Worm (Caenorhabditis elegans): Measurements from ENCODE around the gene lig-4.

Gene lig-4

DNA sequence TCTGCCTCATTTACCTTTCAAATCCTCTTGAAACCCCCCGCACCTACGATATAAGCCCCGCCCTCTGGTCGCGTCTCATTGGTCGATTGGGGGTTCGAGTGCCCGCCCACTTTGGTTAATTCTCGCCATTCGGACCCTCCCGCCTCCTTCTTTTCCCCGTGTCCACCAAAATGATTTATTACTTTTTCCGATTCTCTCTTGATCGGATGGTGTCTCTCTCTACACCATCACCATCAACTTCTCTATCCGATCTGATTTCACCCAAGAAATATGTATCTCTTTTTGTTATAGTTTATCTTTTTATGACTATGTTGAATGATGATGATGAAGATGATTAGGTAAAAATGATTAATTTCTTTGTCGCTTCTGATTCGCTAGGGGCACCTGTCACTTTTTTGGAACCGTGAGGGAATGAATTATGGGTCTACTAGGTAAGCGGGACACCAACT lies 33.5 kb downstream of the lig-4 start (continued):
- TF ChIP-seq unc-62 (GFP tag; optimal IDR thresholded peaks at IDR 0.05), result no peak
- TF ChIP-seq rnt-1 (tag; optimal IDR thresholded peaks at IDR 0.05), result peak; percentile 53

DNA sequence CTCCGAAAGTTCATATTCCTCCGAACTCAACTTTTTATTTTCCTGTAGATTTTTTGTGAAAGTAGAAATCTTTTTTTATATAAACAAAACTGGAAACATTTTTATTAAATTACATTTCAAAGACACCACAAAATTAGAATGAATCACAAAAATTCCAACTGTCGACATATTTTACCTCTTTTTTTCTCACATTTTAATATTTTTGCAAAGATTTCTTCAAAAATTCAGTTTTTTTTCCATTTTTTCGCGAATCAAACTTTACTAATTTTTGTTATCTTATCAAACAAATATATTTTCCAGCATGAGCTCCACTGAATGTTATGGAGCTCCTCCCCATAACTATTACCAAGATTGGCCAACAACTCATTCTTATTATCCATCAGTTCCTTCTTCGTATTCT lies 34.1 kb downstream of the lig-4 start, which contains the start of gene ceh-13:
ceh-13 (plus strand) TSS at position 301 of the 400 bp plus-strand sequence.
- no peak for TF ChIP-seq fkh-10 (GFP tag; optimal IDR thresholded peaks at IDR 0.05)
- TF ChIP-seq lin-15B (tag; optimal IDR thresholded peaks at IDR 0.05), result no peak
- no peak for TF ChIP-seq lir-3 (tag; optimal IDR thresholded peaks at IDR 0.05; ENCODE audit: poor library complexity)
- no peak for TF ChIP-seq fkh-4 (tag; optimal IDR thresholded peaks at IDR 0.05; ENCODE audit: borderline replicate concordance)
- TF ChIP-seq sox-4 (tag; optimal IDR thresholded peaks at IDR 0.05), result no peak
- TF ChIP-seq jun-1 (tag; optimal IDR thresholded peaks at IDR 0.05), result no peak
- no peak for TF ChIP-seq irx-1 (tag; optimal IDR thresholded peaks at IDR 0.05)
- no peak for TF ChIP-seq sptf-1 (tag; optimal IDR thresholded peaks at IDR 0.05)
- TF ChIP-seq grh-1 (GFP tag; IDR thresholded peaks at IDR 0.05), result no peak
- TF ChIP-seq rnt-1 (tag; optimal IDR thresholded peaks at IDR 0.05), result no peak
- no peak for TF ChIP-seq isw-1 (GFP tag; IDR thresholded peaks at IDR 0.05)
- TF ChIP-seq dsc-1 (tag; optimal IDR thresholded peaks at IDR 0.05), result no peak
- no peak for TF ChIP-seq efl-1 (optimal IDR thresholded peaks at IDR 0.05)
- TF ChIP-seq efl-1 (GFP tag; optimal IDR thresholded peaks at IDR 0.05 in 1 of 2), result no peak
- TF ChIP-seq lin-39 (tag; optimal IDR thresholded peaks at IDR 0.05), result no peak
- TF ChIP-seq blmp-1 (tag; optimal IDR thresholded peaks at IDR 0.05), result no peak
- no peak for TF ChIP-seq ama-1 (optimal IDR thresholded peaks at IDR 0.05)
- TF ChIP-seq zag-1 (tag; optimal IDR thresholded peaks at IDR 0.05), result no peak
- TF ChIP-seq ztf-11 (tag; optimal IDR thresholded peaks at IDR 0.05), result no peak
- no peak for TF ChIP-seq nhr-90 (tag; optimal IDR thresholded peaks at IDR 0.05; ENCODE audit: poor library complexity)

DNA sequence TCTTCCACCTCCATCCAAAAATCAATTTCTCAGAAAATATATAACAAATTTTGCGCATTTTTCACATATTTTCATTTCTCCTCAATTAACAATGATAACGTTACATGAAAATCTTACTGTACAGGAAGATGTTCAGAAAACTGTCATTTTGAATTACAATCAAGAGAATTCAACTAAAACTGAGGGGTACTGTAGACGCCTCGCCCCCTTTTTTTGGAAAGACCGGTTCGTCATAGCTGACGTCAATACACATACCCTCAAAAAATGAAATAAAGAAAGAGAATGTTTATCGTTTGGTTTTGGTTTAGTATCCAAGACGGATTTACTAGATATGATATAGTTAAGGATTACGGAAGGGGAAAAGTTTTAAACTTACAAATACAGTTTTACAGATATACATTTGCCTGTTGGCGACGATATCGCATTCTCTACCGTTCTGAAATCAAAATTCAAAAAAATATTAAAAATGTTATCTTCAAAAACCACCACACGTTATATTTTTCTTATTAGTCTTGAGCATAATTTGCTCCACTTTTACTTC lies 36.7 kb downstream of the lig-4 start:
- TF ChIP-seq lin-14 (GFP tag; optimal IDR thresholded peaks at IDR 0.05) (peak; percentile 5), mef-2 (tag; optimal IDR thresholded peaks at IDR 0.05) (no peak), nhr-19 (GFP tag; conservative IDR thresholded peaks at IDR 0.05) (no peak), Y116A8C.19 (tag; optimal IDR thresholded peaks at IDR 0.05; ENCODE audit: borderline replicate concordance) (no peak), isw-1 (GFP tag; IDR thresholded peaks at IDR 0.05) (no peak), vab-15 (tag; optimal IDR thresholded peaks at IDR 0.05) (no peak), nhr-76 (tag; optimal IDR thresholded peaks at IDR 0.05) (no peak), elt-2 (tag; optimal IDR thresholded peaks at IDR 0.05) (no peak), ceh-8 (GFP tag; optimal IDR thresholded peaks at IDR 0.05) (no peak), nhr-11 (tag; optimal IDR thresholded peaks at IDR 0.05) (no peak), ceh-82 (tag; optimal IDR thresholded peaks at IDR 0.05) (no peak), tlp-1 (tag; optimal IDR thresholded peaks at IDR 0.05) (no peak), ztf-11 (tag; optimal IDR thresholded peaks at IDR 0.05) (no peak), fkh-4 (tag; optimal IDR thresholded peaks at IDR 0.05; ENCODE audit: borderline replicate concordance) (no peak), dsc-1 (tag; optimal IDR thresholded peaks at IDR 0.05) (no peak), nhr-237 (tag; optimal IDR thresholded peaks at IDR 0.05) (no peak), nhr-47 (tag; optimal IDR thresholded peaks at IDR 0.05) (no peak), C34B4.2 (tag; optimal IDR thresholded peaks at IDR 0.05) (no peak), unc-98 (GFP tag; IDR thresholded peaks at IDR 0.05) (no peak), pag-3 (tag; optimal IDR thresholded peaks at IDR 0.05; ENCODE audit: borderline replicate concordance, insufficient read depth) (no peak), skn-1 (tag; optimal IDR thresholded peaks at IDR 0.05) (no peak), sup-37 (GFP tag; optimal IDR thresholded peaks at IDR 0.05) (no peak), F16B12.6 (tag; optimal IDR thresholded peaks at IDR 0.05) (no peak), xbp-1 (tag; optimal IDR thresholded peaks at IDR 0.05) (no peak), ets-5 (GFP tag; IDR thresholded peaks at IDR 0.05) (no peak), pax-3 (tag; optimal IDR thresholded peaks at IDR 0.05) (no peak), mep-1 (tag; optimal IDR thresholded peaks at IDR 0.05) (no peak), C16A3.4 (tag; optimal IDR thresholded peaks at IDR 0.05) (no peak), ceh-63 (GFP tag; optimal IDR thresholded peaks at IDR 0.05) (no peak), dpl-1 (GFP tag; optimal IDR thresholded peaks at IDR 0.05) (no peak), aly-2 (tag; optimal IDR thresholded peaks at IDR 0.05) (no peak), alr-1 (tag; optimal IDR thresholded peaks at IDR 0.05; ENCODE audit: borderline replicate concordance) (no peak), lin-13 (GFP tag; optimal IDR thresholded peaks at IDR 0.05) (no peak)
